Fruit fly (Drosophila melanogaster): Measurements from ENCODE around the gene CG14650.

CG14650 gene

DNA sequence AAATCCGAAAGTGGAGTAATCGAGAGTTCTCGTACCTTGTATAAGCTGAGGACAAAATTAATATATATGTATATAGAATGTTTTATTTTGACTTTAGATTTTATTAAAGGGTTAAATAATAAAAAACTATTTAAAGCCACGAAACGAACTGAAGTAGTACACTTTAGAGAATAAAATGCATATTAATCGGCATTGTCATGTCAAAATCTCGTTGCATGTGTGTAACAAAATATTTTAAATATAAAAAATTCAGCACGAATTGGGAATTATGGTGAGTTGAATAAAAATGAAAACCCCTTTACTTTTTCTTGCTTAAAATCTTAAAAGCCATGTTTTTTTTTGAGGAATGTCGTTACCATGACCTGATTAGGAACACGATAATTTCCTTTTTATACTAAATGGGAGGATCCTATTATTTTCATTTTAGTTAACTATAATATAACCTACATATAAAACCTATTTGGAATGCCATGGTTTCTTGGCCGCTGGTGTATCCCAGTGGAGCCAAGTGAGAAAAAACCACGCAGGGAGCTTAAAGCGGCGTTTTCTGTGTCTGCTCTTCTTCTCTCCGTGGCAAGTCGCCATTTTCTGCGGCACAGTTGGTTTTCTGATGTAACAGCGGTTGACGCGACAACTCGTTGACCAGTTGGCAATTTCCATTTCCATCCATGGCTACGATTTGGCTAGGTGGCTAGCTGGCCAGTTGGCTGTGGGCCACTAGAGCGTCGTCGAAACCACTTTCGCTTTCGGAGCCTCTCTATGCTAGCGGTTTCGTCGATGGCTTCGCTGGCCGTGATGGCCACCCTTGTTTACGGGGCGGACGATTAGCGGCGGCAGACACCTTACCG, 34.9 kb downstream of the CG14650 start:
- no peak for TF ChIP-seq CG3032 (tag; optimal IDR thresholded peaks at IDR 0.05)
- peak; percentile 66 for TF ChIP-seq Eip78C (GFP tag)
- TF ChIP-seq svp (GFP tag): peak; percentile 45
- peak; percentile 19 for TF ChIP-seq CG6276 (GFP tag; optimal IDR thresholded peaks at IDR 0.05)
- no peak for TF ChIP-seq Eip75B (GFP tag; optimal IDR thresholded peaks at IDR 0.05)
- no peak for TF ChIP-seq ss (GFP tag; optimal IDR thresholded peaks at IDR 0.05)
- peak; percentile 47 for TF ChIP-seq CG4318 (GFP tag; optimal IDR thresholded peaks at IDR 0.05)
- peak in 1 of 2 experiments; percentile 47 for TF ChIP-seq salr (GFP tag; optimal IDR thresholded peaks at IDR 0.05)
- peak; percentile 6 for TF ChIP-seq pdm3 (GFP tag; optimal IDR thresholded peaks at IDR 0.05)
- peak; percentile 73 for TF ChIP-seq CG32006 (GFP tag; optimal IDR thresholded peaks at IDR 0.05)
- 0 out of 3 replicates have a peak, but pooled peaks have one; percentile 21 for TF ChIP-seq eg (GFP tag; IDR thresholded peaks at IDR 0.05)
- TF ChIP-seq esn (GFP tag; optimal IDR thresholded peaks at IDR 0.05): no peak
- TF ChIP-seq CG10631 (GFP tag; optimal IDR thresholded peaks at IDR 0.05): peak; percentile 13

DNA sequence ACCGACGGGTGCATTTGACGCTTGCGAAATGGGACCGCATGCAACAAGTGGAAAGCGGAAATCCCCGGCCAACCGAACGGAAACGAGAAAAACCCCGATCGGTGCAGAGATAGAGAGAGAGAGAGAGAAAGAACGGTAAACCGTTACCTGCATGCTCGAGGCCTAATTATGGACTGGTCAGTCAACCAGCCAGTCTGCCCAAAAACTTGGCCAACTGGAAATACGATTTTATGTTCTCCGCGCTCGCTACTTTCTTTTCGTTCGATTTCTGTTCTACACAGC, 35.4 kb downstream of the CG14650 start:
- TF ChIP-seq dac (GFP tag; optimal IDR thresholded peaks at IDR 0.05) (no peak), net (GFP tag; optimal IDR thresholded peaks at IDR 0.05) (no peak), CG32006 (GFP tag; optimal IDR thresholded peaks at IDR 0.05) (no peak), Blimp-1 (GFP tag; optimal IDR thresholded peaks at IDR 0.05) (peak; percentile 49), CG1621 (tag; optimal IDR thresholded peaks at IDR 0.05) (no peak), CG6854 (GFP tag; optimal IDR thresholded peaks at IDR 0.05) (peak; percentile 79), Hr4 (GFP tag; optimal IDR thresholded peaks at IDR 0.05) (no peak)

DNA sequence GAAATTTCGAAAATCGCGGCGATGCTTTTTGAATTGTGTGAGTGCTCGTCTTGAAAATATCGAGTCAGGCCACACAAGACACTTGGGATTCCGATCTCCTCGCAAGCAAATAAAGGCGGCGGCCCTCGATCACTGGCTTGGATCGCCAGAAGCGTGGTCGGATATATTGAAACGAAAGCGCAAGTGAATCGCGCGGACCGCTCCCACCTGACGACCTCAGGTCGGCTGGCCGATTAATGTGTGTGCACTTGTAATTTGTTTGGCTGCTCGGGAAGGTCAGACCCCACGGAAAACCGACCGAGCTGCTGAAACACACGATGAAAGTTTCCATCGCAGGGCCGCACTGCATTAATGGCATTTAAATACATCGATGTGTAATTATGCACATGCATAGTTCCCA, 38.2 kb downstream of the CG14650 start:
- TF ChIP-seq Blimp-1 (GFP tag; optimal IDR thresholded peaks at IDR 0.05) (peak; percentile 71), svp (GFP tag) (peak; percentile 43), CG32006 (GFP tag; optimal IDR thresholded peaks at IDR 0.05) (no peak)

DNA sequence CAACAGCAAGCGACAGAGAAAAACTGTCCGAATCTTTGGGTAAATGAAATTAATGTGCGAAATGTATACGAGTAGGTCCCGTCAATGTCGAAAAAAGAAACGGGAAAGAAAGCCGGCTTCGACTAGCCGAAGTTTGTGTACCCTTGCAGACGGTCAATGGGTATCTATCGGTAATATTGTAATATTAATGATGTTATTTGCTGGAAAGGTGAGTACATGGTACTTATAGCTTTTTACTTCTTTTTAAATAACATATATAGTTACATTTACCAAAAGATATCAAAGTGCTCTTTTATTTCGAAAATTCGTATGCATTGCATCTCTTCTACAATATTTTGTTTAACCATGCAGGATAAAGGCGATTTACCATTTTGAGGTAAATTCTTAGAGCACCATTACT, 38.8 kb downstream of the CG14650 start:
- TF ChIP-seq Sox102F (GFP tag; optimal IDR thresholded peaks at IDR 0.05) (peak; percentile 13), CG6792 (GFP tag; optimal IDR thresholded peaks at IDR 0.05) (no peak)

DNA sequence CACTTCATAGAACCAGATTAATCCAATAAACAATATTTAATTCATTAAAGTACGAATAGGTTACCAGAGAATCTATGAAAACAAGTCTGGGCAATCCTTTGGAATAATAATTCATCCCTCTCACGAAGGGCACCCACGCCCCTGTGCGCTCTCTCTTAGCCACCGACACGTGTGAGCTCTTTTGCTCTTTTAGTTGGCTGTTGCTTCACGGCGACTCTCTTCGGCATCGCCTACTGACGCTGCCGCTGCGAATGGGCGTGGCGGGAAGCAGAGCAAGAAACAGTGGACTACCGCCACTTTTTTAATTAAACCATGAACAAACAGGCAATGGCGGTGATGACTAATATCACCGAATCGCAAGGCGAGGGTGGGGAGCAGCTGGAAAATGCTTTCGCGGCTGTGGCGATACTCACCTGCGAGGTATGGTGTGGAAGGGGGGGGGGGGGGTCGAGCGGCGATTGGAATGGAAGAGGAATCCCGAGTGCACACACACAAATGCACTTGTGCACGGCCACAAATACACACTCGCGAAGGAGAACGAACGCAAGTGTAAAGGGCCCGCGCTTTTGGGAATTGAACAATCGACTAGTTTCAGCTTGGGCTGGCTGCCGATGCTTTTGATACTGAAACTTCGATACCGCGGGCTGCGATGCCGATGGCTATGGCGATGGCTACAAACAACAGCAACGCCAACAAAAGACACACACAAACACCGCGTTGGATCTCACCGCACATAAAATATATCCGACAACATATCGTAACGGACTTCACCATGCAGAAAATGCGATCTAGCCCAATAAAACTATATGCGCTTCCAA, 41.2 kb downstream of the CG14650 start:
- TF ChIP-seq Eip93F (GFP tag; optimal IDR thresholded peaks at IDR 0.05) (peak; percentile 71), fkh (GFP tag; optimal IDR thresholded peaks at IDR 0.05) (peak; percentile 57), CG6792 (GFP tag; optimal IDR thresholded peaks at IDR 0.05) (peak; percentile 87), CG4318 (GFP tag; optimal IDR thresholded peaks at IDR 0.05) (peak; percentile 42), Sox15 (GFP tag; optimal IDR thresholded peaks at IDR 0.05) (peak; percentile 80), vri (GFP tag; optimal IDR thresholded peaks at IDR 0.05) (peak; percentile 86), CG10631 (GFP tag; optimal IDR thresholded peaks at IDR 0.05) (peak; percentile 81), ss (GFP tag; optimal IDR thresholded peaks at IDR 0.05) (peak; percentile 29 to 63), pdm3 (GFP tag; optimal IDR thresholded peaks at IDR 0.05) (peak; percentile 87), Sox102F (GFP tag; optimal IDR thresholded peaks at IDR 0.05) (peak; percentile 94), Blimp-1 (GFP tag; optimal IDR thresholded peaks at IDR 0.05) (peak; percentile 53), topi (GFP tag; optimal IDR thresholded peaks at IDR 0.05) (peak; percentile 90), CG11762 (GFP tag; optimal IDR thresholded peaks at IDR 0.05; ENCODE audit: insufficient read depth) (peak; percentile 73), OdsH (GFP tag; optimal IDR thresholded peaks at IDR 0.05) (peak; percentile 85), Lpt (GFP tag; optimal IDR thresholded peaks at IDR 0.05) (peak; percentile 68), Ets21C (GFP tag; optimal IDR thresholded peaks at IDR 0.05) (peak; percentile 83), lz (GFP tag; optimal IDR thresholded peaks at IDR 0.05) (peak; percentile 90), CG3919 (GFP tag; optimal IDR thresholded peaks at IDR 0.05) (peak; percentile 92), fd59A (GFP tag; optimal IDR thresholded peaks at IDR 0.05) (peak; percentile 59), CG8119 (GFP tag; IDR thresholded peaks at IDR 0.05) (peak; percentile 82), CG32006 (GFP tag; optimal IDR thresholded peaks at IDR 0.05) (peak; percentile 77), CG34406 (GFP tag; optimal IDR thresholded peaks at IDR 0.05) (peak; percentile 85), CG6808 (GFP tag; optimal IDR thresholded peaks at IDR 0.05) (peak; percentile 58), dac (GFP tag; optimal IDR thresholded peaks at IDR 0.05) (peak; percentile 42), CG7368 (GFP tag; optimal IDR thresholded peaks at IDR 0.05) (peak; percentile 85), Eip78C (GFP tag) (peak; percentile 96), CG10669 (GFP tag; optimal IDR thresholded peaks at IDR 0.05) (peak; percentile 84), eg (GFP tag; IDR thresholded peaks at IDR 0.05) (peak; percentile 86)
